Worm (Caenorhabditis elegans): Measurements from ENCODE around the gene ttr-31.

ttr-31 gene

ce11 chrX:11034430-11035117 is 25.7 kb upstream of the ttr-31 start (continued):
- TF ChIP-seq nhr-237 (tag; optimal IDR thresholded peaks at IDR 0.05) (no peak), ztf-11 (tag; optimal IDR thresholded peaks at IDR 0.05) (no peak), ceh-83 (GFP tag; optimal IDR thresholded peaks at IDR 0.05) (no peak), blmp-1 (tag; optimal IDR thresholded peaks at IDR 0.05) (no peak), cnd-1 (tag; optimal IDR thresholded peaks at IDR 0.05) (peak; percentile 6), pha-4 (tag; optimal IDR thresholded peaks at IDR 0.05) (no peak), mab-5 (tag; optimal IDR thresholded peaks at IDR 0.05) (no peak), ces-1 (GFP tag; optimal IDR thresholded peaks at IDR 0.05) (peak; percentile 78), ceh-39 (tag; optimal IDR thresholded peaks at IDR 0.05) (no peak)

- TF ChIP-seq ces-1 (GFP tag; optimal IDR thresholded peaks at IDR 0.05) (peak; percentile 48), sptf-1 (tag; optimal IDR thresholded peaks at IDR 0.05) (no peak)
Measured at ce11 chrX:11033952-11034287, 25.1 kb upstream of the ttr-31 start.

- no peak for TF ChIP-seq M03D4.4 (tag; optimal IDR thresholded peaks at IDR 0.05)
- TF ChIP-seq ces-1 (GFP tag; optimal IDR thresholded peaks at IDR 0.05) = peak; percentile 92
- TF ChIP-seq nhr-28 (tag; optimal IDR thresholded peaks at IDR 0.05) = no peak
- TF ChIP-seq mls-2 (tag; optimal IDR thresholded peaks at IDR 0.05) = peak; percentile 41
- TF ChIP-seq sptf-1 (tag; optimal IDR thresholded peaks at IDR 0.05) = no peak
Measured at ce11 chrX:11033128-11033951, 24.5 kb upstream of the ttr-31 start.

- TF ChIP-seq ham-2 (GFP tag; optimal IDR thresholded peaks at IDR 0.05) (no peak), ceh-83 (GFP tag; optimal IDR thresholded peaks at IDR 0.05) (no peak), unc-120 (tag; optimal IDR thresholded peaks at IDR 0.05; ENCODE audit: poor library complexity, severe bottlenecking) (no peak), ceh-39 (tag; optimal IDR thresholded peaks at IDR 0.05) (no peak), mep-1 (tag; optimal IDR thresholded peaks at IDR 0.05) (no peak), mls-2 (tag; optimal IDR thresholded peaks at IDR 0.05) (no peak), mab-5 (tag; optimal IDR thresholded peaks at IDR 0.05) (no peak), ces-1 (GFP tag; optimal IDR thresholded peaks at IDR 0.05) (no peak), sem-2 (GFP tag; optimal IDR thresholded peaks at IDR 0.05) (no peak), sptf-1 (tag; optimal IDR thresholded peaks at IDR 0.05) (no peak), nhr-28 (tag; optimal IDR thresholded peaks at IDR 0.05) (no peak), ztf-11 (tag; optimal IDR thresholded peaks at IDR 0.05) (no peak)
Measured at ce11 chrX:11032412-11032811, 23.6 kb upstream of the ttr-31 start.

ce11 chrX:11031869-11032268 is 23.0 kb upstream of the ttr-31 start:
- no peak for TF ChIP-seq flh-1 (GFP tag; optimal IDR thresholded peaks at IDR 0.05)
- TF ChIP-seq tbx-8 (GFP tag; optimal IDR thresholded peaks at IDR 0.05) = no peak
- TF ChIP-seq sem-2 (GFP tag; optimal IDR thresholded peaks at IDR 0.05) = no peak
- peak; percentile 68 for TF ChIP-seq ces-1 (GFP tag; optimal IDR thresholded peaks at IDR 0.05)

ce11 chrX:11031047-11031695 is 22.3 kb upstream of the ttr-31 start:
- peak; percentile 80 for TF ChIP-seq mls-2 (tag; optimal IDR thresholded peaks at IDR 0.05)
- TF ChIP-seq lin-32 (GFP tag; optimal IDR thresholded peaks at IDR 0.05) = peak; percentile 63
- TF ChIP-seq flh-1 (GFP tag; optimal IDR thresholded peaks at IDR 0.05) = no peak
- peak; percentile 93 for TF ChIP-seq pha-4 (tag; optimal IDR thresholded peaks at IDR 0.05)
- TF ChIP-seq nhr-237 (tag; optimal IDR thresholded peaks at IDR 0.05) = peak; percentile 79
- TF ChIP-seq ces-1 (GFP tag; optimal IDR thresholded peaks at IDR 0.05) = peak; percentile 86
- no peak for TF ChIP-seq nhr-76 (tag; optimal IDR thresholded peaks at IDR 0.05)
- TF ChIP-seq ceh-83 (GFP tag; optimal IDR thresholded peaks at IDR 0.05) = no peak
- no peak for TF ChIP-seq bed-3 (GFP tag; optimal IDR thresholded peaks at IDR 0.05)
- no peak for TF ChIP-seq ceh-43 (GFP tag; optimal IDR thresholded peaks at IDR 0.05)
- no peak for TF ChIP-seq tbx-8 (GFP tag; optimal IDR thresholded peaks at IDR 0.05)
- peak; percentile 79 for TF ChIP-seq drap-1 (GFP tag; optimal IDR thresholded peaks at IDR 0.05)
- TF ChIP-seq mep-1 (tag; optimal IDR thresholded peaks at IDR 0.05) = peak; percentile 46
- no peak for TF ChIP-seq nhr-12 (tag; optimal IDR thresholded peaks at IDR 0.05)
- peak; percentile 90 for TF ChIP-seq ztf-11 (tag; optimal IDR thresholded peaks at IDR 0.05)
- TF ChIP-seq sem-2 (GFP tag; optimal IDR thresholded peaks at IDR 0.05) = no peak
- peak; percentile 61 for TF ChIP-seq M03D4.4 (tag; optimal IDR thresholded peaks at IDR 0.05)
- no peak for TF ChIP-seq mab-5 (tag; optimal IDR thresholded peaks at IDR 0.05)
- TF ChIP-seq zip-8 (tag; optimal IDR thresholded peaks at IDR 0.05) = no peak
- TF ChIP-seq snpc-4 (tag; optimal IDR thresholded peaks at IDR 0.05) = no peak
- peak; percentile 39 for TF ChIP-seq ceh-39 (tag; optimal IDR thresholded peaks at IDR 0.05)
- TF ChIP-seq nhr-28 (tag; optimal IDR thresholded peaks at IDR 0.05) = no peak
- TF ChIP-seq cnd-1 (tag; optimal IDR thresholded peaks at IDR 0.05) = peak; percentile 82
- TF ChIP-seq lin-13 (tag; optimal IDR thresholded peaks at IDR 0.05) = peak; percentile 65
- TF ChIP-seq elt-3 (tag; optimal IDR thresholded peaks at IDR 0.05) = no peak
- TF ChIP-seq unc-120 (tag; optimal IDR thresholded peaks at IDR 0.05; ENCODE audit: poor library complexity, severe bottlenecking) = peak; percentile 23
- peak; percentile 91 for TF ChIP-seq hlh-1 (tag; optimal IDR thresholded peaks at IDR 0.05)
- TF ChIP-seq nhr-2 (tag; optimal IDR thresholded peaks at IDR 0.05) = peak; percentile 70
- TF ChIP-seq unc-62 (GFP tag; optimal IDR thresholded peaks at IDR 0.05) = peak; percentile 86
- no peak for TF ChIP-seq unc-39 (tag; optimal IDR thresholded peaks at IDR 0.05)
- TF ChIP-seq sptf-1 (tag; optimal IDR thresholded peaks at IDR 0.05) = peak; percentile 77
- peak; percentile 99 for TF ChIP-seq ham-2 (GFP tag; optimal IDR thresholded peaks at IDR 0.05)

All from whole organism, mixed stage, embryonic.